Worm (Caenorhabditis elegans) whole organism, late embryonic: ENCODE measurements around the gene T05A8.11.
"Not testable (repeated sequence)": the region's sequence is repeated elsewhere in the genome, so short reads cannot be mapped to it uniquely, and the experiment has no call there.

Experiments used
- C08G9.2 ChIP-seq: sonication (generic microtip); optimal IDR thresholded peaks from 2 replicates; lab custom pipeline; 2016; ENCODE audit warnings: mild to moderate bottlenecking, missing genetic modification characterization, moderate library complexity, missing compliant biosample characterization
- K09A11.1 ChIP-seq: sonication (generic microtip); optimal IDR thresholded peaks from 2 replicates; lab custom pipeline; 2017; ENCODE audit warnings: antibody characterized with exemption, mild to moderate bottlenecking, missing genetic modification characterization, missing compliant biosample characterization; ENCODE audit not compliant: insufficient read depth
- T23F11.4 ChIP-seq: fragments of 200-800 bp; sonication (Bioruptor generic); optimal IDR thresholded peaks from 2 replicates; lab custom pipeline; 2018; ENCODE audit warnings: mild to moderate bottlenecking, missing genetic modification characterization, missing compliant biosample characterization
- ahr-1 ChIP-seq: sonication (generic microtip); optimal IDR thresholded peaks from 2 replicates; lab custom pipeline; 2016; ENCODE audit warnings: missing genetic modification characterization, missing compliant biosample characterization
- ama-1 ChIP-seq: fragments of 150-350 bp; optimal IDR thresholded peaks from 2 replicates; lab custom pipeline; 2014
- ceh-18 ChIP-seq: sonication (generic microtip); optimal IDR thresholded peaks from 2 replicates; lab custom pipeline; 2016; ENCODE audit warnings: missing genetic modification characterization, missing compliant biosample characterization
- ceh-30 ChIP-seq: fragments of 150-350 bp; optimal IDR thresholded peaks from 2 replicates; lab custom pipeline; 2014; ENCODE audit warnings: missing biosample characterization, missing genetic modification characterization
- ceh-45 ChIP-seq: fragments of 200-800 bp; sonication (Bioruptor generic); IDR thresholded peaks from 2 replicates; pipeline ENCODE4 v1.3.6; 2022; ENCODE audit warnings: missing genetic modification reagents, missing genetic modification characterization, missing compliant biosample characterization
- ceh-6 ChIP-seq: fragments of 200-800 bp; sonication (Bioruptor generic); optimal IDR thresholded peaks from 2 replicates; lab custom pipeline; 2018; ENCODE audit warnings: mild to moderate bottlenecking, missing genetic modification characterization, missing compliant biosample characterization
- ceh-9 ChIP-seq: sonication (generic microtip); optimal IDR thresholded peaks from 2 replicates; lab custom pipeline; 2016; ENCODE audit warnings: mild to moderate bottlenecking, missing genetic modification characterization, inconsistent platforms, missing compliant biosample characterization
- che-1 ChIP-seq: sonication (generic microtip); optimal IDR thresholded peaks from 2 replicates; lab custom pipeline; 2016; ENCODE audit warnings: mild to moderate bottlenecking, missing genetic modification characterization, missing compliant biosample characterization
- dmd-4 ChIP-seq: sonication (generic microtip); optimal IDR thresholded peaks from 2 replicates; lab custom pipeline; 2016; ENCODE audit warnings: borderline replicate concordance, missing genetic modification characterization, missing compliant biosample characterization
- ets-4 ChIP-seq: sonication (generic microtip); optimal IDR thresholded peaks from 2 replicates; lab custom pipeline; 2016; ENCODE audit warnings: missing genetic modification characterization, missing compliant biosample characterization
- fkh-6 ChIP-seq: sonication (generic microtip); optimal IDR thresholded peaks from 2 replicates; lab custom pipeline; 2016; ENCODE audit warnings: missing genetic modification characterization, missing compliant biosample characterization
- gmeb-2 ChIP-seq: sonication (generic microtip); optimal IDR thresholded peaks from 2 replicates; lab custom pipeline; 2016; ENCODE audit warnings: missing genetic modification characterization, inconsistent platforms, missing compliant biosample characterization
- hlh-15 ChIP-seq: sonication (generic microtip); optimal IDR thresholded peaks from 2 replicates; lab custom pipeline; 2016; ENCODE audit warnings: missing genetic modification characterization, missing compliant biosample characterization
- hlh-30 ChIP-seq: sonication (generic microtip); optimal IDR thresholded peaks from 2 replicates; lab custom pipeline; 2017; ENCODE audit warnings: antibody characterized with exemption, missing genetic modification characterization, missing compliant biosample characterization; ENCODE audit not compliant: insufficient read depth
- hlh-6 ChIP-seq: sonication (generic microtip); optimal IDR thresholded peaks from 2 replicates; lab custom pipeline; 2016; ENCODE audit warnings: missing genotype, missing genetic modification characterization, missing compliant biosample characterization
- hlh-8 ChIP-seq: sonication (generic microtip); optimal IDR thresholded peaks from 2 replicates; lab custom pipeline; 2016; ENCODE audit warnings: missing genotype, missing genetic modification characterization, missing compliant biosample characterization
- lim-6 ChIP-seq: sonication (generic microtip); optimal IDR thresholded peaks from 2 replicates; lab custom pipeline; 2016; ENCODE audit warnings: missing genetic modification characterization, missing compliant biosample characterization
- lin-11 ChIP-seq: fragments of 200-800 bp; sonication (Bioruptor generic); optimal IDR thresholded peaks from 2 replicates; lab custom pipeline; 2018; ENCODE audit warnings: mild to moderate bottlenecking, missing genetic modification characterization, missing compliant biosample characterization
- madf-2 ChIP-seq: sonication (generic microtip); optimal IDR thresholded peaks from 2 replicates; lab custom pipeline; 2017; ENCODE audit warnings: missing genetic modification characterization, missing compliant biosample characterization
- mec-3 ChIP-seq: sonication (generic microtip); optimal IDR thresholded peaks from 2 replicates; lab custom pipeline; 2016; ENCODE audit warnings: borderline replicate concordance, missing genetic modification characterization, missing compliant biosample characterization
- nfya-1 ChIP-seq: sonication (generic microtip); optimal IDR thresholded peaks from 2 replicates; lab custom pipeline; 2017; ENCODE audit warnings: missing genetic modification characterization, mild to moderate bottlenecking, missing compliant biosample characterization, antibody characterized with exemption, moderate library complexity
- nhr-232 ChIP-seq: sonication (generic microtip); optimal IDR thresholded peaks from 2 replicates; lab custom pipeline; 2016; ENCODE audit warnings: missing genetic modification characterization, missing compliant biosample characterization
- pax-1 ChIP-seq: fragments of 150-350 bp; optimal IDR thresholded peaks from 2 replicates; lab custom pipeline; 2014; ENCODE audit warnings: missing biosample characterization, missing genetic modification characterization
- pha-4 ChIP-seq: fragments of 150-350 bp; optimal IDR thresholded peaks from 2 replicates; lab custom pipeline; 2018; ENCODE audit warnings: missing biosample characterization, missing genetic modification reagents, missing genetic modification characterization
- pqm-1 ChIP-seq: sonication (generic microtip); optimal IDR thresholded peaks from 2 replicates; lab custom pipeline; 2016; ENCODE audit warnings: missing genetic modification characterization, missing compliant biosample characterization
- pros-1 ChIP-seq: fragments of 150-350 bp; optimal IDR thresholded peaks from 2 replicates; lab custom pipeline; 2014; ENCODE audit warnings: missing biosample characterization, missing genetic modification reagents, missing genetic modification characterization
- ref-2 ChIP-seq: sonication (generic microtip); optimal IDR thresholded peaks from 2 replicates; lab custom pipeline; 2016; ENCODE audit warnings: missing genetic modification characterization, missing compliant biosample characterization
- rnt-1 ChIP-seq: sonication (generic microtip); optimal IDR thresholded peaks from 2 replicates; lab custom pipeline; 2016; ENCODE audit warnings: missing genetic modification characterization, missing compliant biosample characterization
- syd-9 ChIP-seq: sonication (generic microtip); optimal IDR thresholded peaks from 2 replicates; lab custom pipeline; 2016; ENCODE audit warnings: mild to moderate bottlenecking, missing genetic modification characterization, moderate library complexity, missing compliant biosample characterization
- tbx-2 ChIP-seq: sonication (generic microtip); optimal IDR thresholded peaks from 2 replicates; lab custom pipeline; 2016; ENCODE audit warnings: missing genetic modification characterization, missing compliant biosample characterization
- tbx-7 ChIP-seq: sonication (generic microtip); optimal IDR thresholded peaks from 2 replicates; lab custom pipeline; 2016; ENCODE audit warnings: missing genotype, missing genetic modification characterization, missing compliant biosample characterization
- ttx-3 ChIP-seq: sonication (generic microtip); optimal IDR thresholded peaks from 2 replicates; lab custom pipeline; 2016; ENCODE audit warnings: missing genetic modification reagents, missing genetic modification characterization, missing compliant biosample characterization
- unc-42 ChIP-seq: sonication (generic microtip); optimal IDR thresholded peaks from 2 replicates; lab custom pipeline; 2016; ENCODE audit warnings: missing genotype, missing genetic modification characterization, missing compliant biosample characterization
- unc-55 ChIP-seq: sonication (generic microtip); optimal IDR thresholded peaks from 2 replicates; lab custom pipeline; 2017; ENCODE audit warnings: missing biosample characterization, missing genetic modification reagents, missing genetic modification characterization
- unc-86 ChIP-seq: sonication (generic microtip); optimal IDR thresholded peaks from 2 replicates; lab custom pipeline; 2016; ENCODE audit warnings: missing genetic modification characterization, missing compliant biosample characterization
- zip-5 ChIP-seq: sonication (generic microtip); optimal IDR thresholded peaks from 2 replicates; lab custom pipeline; 2016; ENCODE audit warnings: missing genetic modification characterization, missing compliant biosample characterization
- ztf-16 ChIP-seq: sonication (generic microtip); optimal IDR thresholded peaks from 2 replicates; lab custom pipeline; 2017; ENCODE audit warnings: missing genetic modification characterization, missing compliant biosample characterization

Gene T05A8.11

ce11 chrII:2690080-2690479 is 35.4 kb downstream of the T05A8.11 start, which contains the start of gene nspf-3:
nspf-3 (minus strand) TSS chrII:2690180.
- TF ChIP-seq C08G9.2 (tag; lab: Kevin White, UChicago) (no peak), ama-1 (lab: Kevin White, UChicago) (no peak), hlh-15 (no peak), nhr-232 (tag; lab: Kevin White, UChicago) (no peak), T23F11.4 (GFP tag; lab: Kevin White, UChicago) (no peak), tbx-7 (tag; lab: Kevin White, UChicago) (no peak), tbx-2 (tag; lab: Kevin White, UChicago) (no peak), zip-5 (tag; lab: Kevin White, UChicago) (no peak), rnt-1 (tag; lab: Kevin White, UChicago) (no peak), pax-1 (tag; lab: Kevin White, UChicago) (no peak), ceh-45 (GFP tag; lab: Robert Waterston, UW) (no peak), unc-86 (tag; lab: Kevin White, UChicago) (no peak), lim-6 (tag; lab: Kevin White, UChicago) (no peak), hlh-6 (tag; lab: Kevin White, UChicago) (no peak), syd-9 (no peak), ttx-3 (tag; lab: Kevin White, UChicago) (no peak), hlh-8 (tag; lab: Kevin White, UChicago) (no peak), K09A11.1 (tag; lab: Kevin White, UChicago) (no peak), pha-4 (tag; lab: Kevin White, UChicago) (no peak), ref-2 (no peak)
- TF ChIP-seq, all 69 proteins: peak for 0

ce11 chrII:2688616-2689015 is 36.8 kb downstream of the T05A8.11 start, which contains the start of gene nspf-2:
nspf-2 (plus strand) TSS chrII:2688916.
- TF ChIP-seq ahr-1; dmd-4 (tag; lab: Kevin White, UChicago); pros-1 (tag; lab: Kevin White, UChicago): not testable (repeated sequence)

- TF ChIP-seq hlh-30 (tag; lab: Kevin White, UChicago) (no peak), unc-55 (GFP tag; lab: Kevin White, UChicago) (peak; percentile 35), pqm-1 (tag; lab: Kevin White, UChicago) (no peak), ceh-18 (tag; lab: Kevin White, UChicago) (peak; percentile 36), hlh-8 (tag; lab: Kevin White, UChicago) (peak; percentile 52), unc-42 (tag; lab: Kevin White, UChicago) (peak; percentile 45)
Observed at ce11 chrII:2686985-2687675, 38.3 kb downstream of the T05A8.11 start, which contains the start of the genes sup-9 and nspf-1. sup-9 (minus strand) TSS chrII:2687027. nspf-1 (plus strand) TSS chrII:2687625.

ce11 chrII:2684783-2685182 is 40.7 kb downstream of the T05A8.11 start:
- TF ChIP-seq ref-2 = no peak
- no peak for TF ChIP-seq ceh-18 (tag; lab: Kevin White, UChicago)
- no peak for TF ChIP-seq ztf-16
- TF ChIP-seq K09A11.1 (tag; lab: Kevin White, UChicago) = no peak
- TF ChIP-seq lin-11 = no peak
- TF ChIP-seq ets-4 (tag; lab: Kevin White, UChicago) = no peak
- no peak for TF ChIP-seq nfya-1 (tag; lab: Kevin White, UChicago)
- no peak for TF ChIP-seq ceh-30 (tag; lab: Kevin White, UChicago)
- TF ChIP-seq fkh-6 (tag; lab: Kevin White, UChicago) = no peak
- TF ChIP-seq ceh-6 = no peak
- no peak for TF ChIP-seq madf-2 (tag; lab: Kevin White, UChicago)
- no peak for TF ChIP-seq che-1
- TF ChIP-seq C08G9.2 (tag; lab: Kevin White, UChicago) = no peak
- TF ChIP-seq T23F11.4 (GFP tag; lab: Kevin White, UChicago) = no peak
- TF ChIP-seq hlh-15 = no peak
- TF ChIP-seq ttx-3 (tag; lab: Kevin White, UChicago) = no peak
- TF ChIP-seq gmeb-2 = no peak
- no peak for TF ChIP-seq mec-3 (tag; lab: Kevin White, UChicago)
- TF ChIP-seq ceh-9 (tag; lab: Kevin White, UChicago) = no peak
- no peak for TF ChIP-seq pqm-1 (tag; lab: Kevin White, UChicago)
